Worm (Caenorhabditis elegans) whole organism, mixed stage, embryonic: ENCODE data around the gene ncl-1.

ENCODE experiments used
- drap-1 ChIP-seq: fragments of 200-800 bp; sonication (Bioruptor generic); optimal IDR thresholded peaks from 3 replicates; lab custom pipeline; 2018; ENCODE audit warnings: mild to moderate bottlenecking, missing genetic modification characterization, missing compliant biosample characterization
- lin-13 ChIP-seq: fragments of 150-350 bp; optimal IDR thresholded peaks from 2 replicates; lab custom pipeline; 2014; ENCODE audit warnings: missing biosample characterization, missing genetic modification characterization
- nhr-28 ChIP-seq: fragments of 150-350 bp; optimal IDR thresholded peaks from 2 replicates; lab custom pipeline; 2014; ENCODE audit warnings: missing biosample characterization, missing genetic modification characterization
- nhr-76 ChIP-seq: sonication (generic microtip); optimal IDR thresholded peaks from 2 replicates; lab custom pipeline; 2017; ENCODE audit warnings: missing biosample characterization, missing genetic modification characterization
- pha-4 ChIP-seq: fragments of 150-350 bp; optimal IDR thresholded peaks from 2 replicates; lab custom pipeline; 2018; ENCODE audit warnings: missing biosample characterization, missing genetic modification reagents, missing genetic modification characterization
- snpc-4 ChIP-seq: fragments of 150-350 bp; optimal IDR thresholded peaks from 2 replicates; lab custom pipeline; 2014; ENCODE audit warnings: missing biosample characterization, missing genetic modification characterization
- unc-62 ChIP-seq: fragments of 150-350 bp; optimal IDR thresholded peaks from 2 replicates; lab custom pipeline; 2014; ENCODE audit warnings: missing biosample characterization, missing genetic modification reagents, missing genetic modification characterization
- ztf-11 ChIP-seq: fragments of 150-350 bp; optimal IDR thresholded peaks from 2 replicates; lab custom pipeline; 2014; ENCODE audit warnings: missing biosample characterization, missing genetic modification characterization

DNA sequence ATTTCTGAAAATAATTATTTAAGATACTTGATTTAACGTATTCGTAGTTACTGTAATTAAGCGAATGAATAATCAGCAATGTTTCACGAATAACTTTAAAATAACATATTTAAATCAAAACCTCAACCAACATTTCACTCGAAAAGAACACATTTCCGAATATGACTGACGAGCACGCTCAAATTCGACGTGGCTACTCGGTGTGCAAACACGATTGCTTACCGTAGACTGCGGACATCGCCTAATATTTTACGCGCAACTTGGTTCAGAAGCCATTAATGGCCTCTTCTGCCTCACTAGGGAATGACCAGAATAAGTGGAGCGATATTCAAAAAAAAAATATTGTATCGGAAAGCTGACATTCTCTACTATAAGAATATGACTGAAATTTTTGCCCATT is 50.4 kb downstream of the ncl-1 start, which contains the start of gene snu-23:
- no peak for TF ChIP-seq lin-13
- no peak for TF ChIP-seq unc-62 (GFP tag; lab: Kevin White, UChicago)
- TF ChIP-seq ztf-11, result no peak
- no peak for TF ChIP-seq pha-4
- TF ChIP-seq drap-1, result no peak
- TF ChIP-seq snpc-4 (tag; lab: Kevin White, UChicago), result no peak
- no peak for TF ChIP-seq nhr-28 (tag; lab: Kevin White, UChicago)
- TF ChIP-seq nhr-76 (tag; lab: Kevin White, UChicago), result no peak
